Fruit fly (Drosophila melanogaster) whole organism, embryonic: ENCODE results near the gene Mon1.

Source experiments
- Antp ChIP-seq: fragments of 200-800 bp; sonication (Bioruptor generic); optimal IDR thresholded peaks from 3 replicates; lab custom pipeline; 2016; ENCODE audit warnings: missing biosample characterization, missing genetic modification characterization
- Atf3 ChIP-seq: fragments of 200-800 bp; sonication (Bioruptor generic); optimal IDR thresholded peaks from 3 replicates; lab custom pipeline; 2016; ENCODE audit warnings: missing biosample characterization, missing genetic modification characterization
- Awh ChIP-seq: fragments of 200-800 bp; sonication (Bioruptor generic); IDR thresholded peaks from 2 replicates; pipeline ENCODE4, ENCODE4 v1.3.6; 2022; ENCODE audit warnings: missing biosample characterization, missing genetic modification characterization
- CG10654 ChIP-seq: fragments of 200-800 bp; sonication (Bioruptor generic); optimal IDR thresholded peaks from 2 replicates; lab custom pipeline; 2016; ENCODE audit warnings: missing biosample characterization, missing genetic modification characterization
- CG10959 ChIP-seq: fragments of 200-800 bp; sonication (Bioruptor generic); IDR thresholded peaks from 2 replicates; pipeline ENCODE4 v1.3.6; 2022; ENCODE audit warnings: missing biosample characterization, missing genetic modification characterization
- CG12769 ChIP-seq: fragments of 200-800 bp; sonication (Bioruptor generic); optimal IDR thresholded peaks from 2 replicates; lab custom pipeline; 2019; ENCODE audit warnings: missing biosample characterization, mild to moderate bottlenecking, missing genetic modification characterization, moderate library complexity
- CG14710 ChIP-seq: fragments of 200-800 bp; sonication (Bioruptor generic); optimal IDR thresholded peaks from 3 replicates; lab custom pipeline; 2019; ENCODE audit warnings: missing biosample characterization, mild to moderate bottlenecking, missing genetic modification characterization, moderate library complexity
- CG1603 ChIP-seq: fragments of 200-800 bp; sonication (Bioruptor generic); optimal IDR thresholded peaks from 2 replicates; lab custom pipeline; 2019; ENCODE audit warnings: missing biosample characterization, mild to moderate bottlenecking, missing genetic modification characterization, moderate library complexity
- CG1647 ChIP-seq: fragments of 200-800 bp; sonication (Bioruptor generic); optimal IDR thresholded peaks from 3 replicates; lab custom pipeline; 2016; ENCODE audit warnings: missing biosample characterization, missing genetic modification characterization
- CG31224 ChIP-seq: fragments of 200-800 bp; sonication (Bioruptor generic); IDR thresholded peaks from 2 replicates; pipeline ENCODE4 v1.3.6; 2022; ENCODE audit warnings: missing biosample characterization, missing genetic modification characterization
- CG4282 ChIP-seq: fragments of 200-800 bp; sonication (Bioruptor generic); optimal IDR thresholded peaks from 2 replicates; lab custom pipeline; 2016; ENCODE audit warnings: missing biosample characterization, missing genetic modification characterization
- CG4707 ChIP-seq: fragments of 200-800 bp; sonication (Bioruptor generic); optimal IDR thresholded peaks from 2 replicates; lab custom pipeline; 2018; ENCODE audit warnings: missing biosample characterization, mild to moderate bottlenecking, missing genetic modification characterization, moderate library complexity
- CG7745 ChIP-seq: fragments of 200-800 bp; sonication (Bioruptor generic); optimal IDR thresholded peaks from 2 replicates; lab custom pipeline; 2018; ENCODE audit warnings: missing biosample characterization, mild to moderate bottlenecking, missing genetic modification characterization, moderate library complexity
- CG7786 ChIP-seq: fragments of 200-800 bp; sonication (Bioruptor generic); optimal IDR thresholded peaks from 2 replicates; lab custom pipeline; 2016; ENCODE audit warnings: missing biosample characterization, missing genetic modification characterization
- CG8281 ChIP-seq: fragments of 200-800 bp; sonication (Bioruptor generic); optimal IDR thresholded peaks from 2 replicates; lab custom pipeline; 2018; ENCODE audit warnings: missing biosample characterization, mild to moderate bottlenecking, missing genetic modification characterization, moderate library complexity
- CG8359 ChIP-seq: fragments of 200-800 bp; sonication (Bioruptor generic); optimal IDR thresholded peaks from 2 replicates; lab custom pipeline; 2017; ENCODE audit warnings: missing biosample characterization, mild to moderate bottlenecking, missing genetic modification characterization, borderline replicate concordance
- D19B ChIP-seq: fragments of 200-800 bp; sonication (Bioruptor generic); optimal IDR thresholded peaks from 2 replicates; lab custom pipeline; 2017; ENCODE audit warnings: missing biosample characterization, mild to moderate bottlenecking, missing genetic modification characterization
- Elba2 ChIP-seq: fragments of 200-800 bp; sonication (Bioruptor generic); optimal IDR thresholded peaks from 3 replicates; lab custom pipeline; 2016; ENCODE audit warnings: missing biosample characterization, missing genetic modification characterization
- Hr51 ChIP-seq, 2 experiments: fragments of 200-800 bp; sonication (Bioruptor generic); optimal IDR thresholded peaks; 2 replicates in 1 of 2; 3 replicates in 1 of 2; lab custom pipeline; 2016 to 2018; ENCODE audit warnings: missing biosample characterization in 2 of 2, missing genetic modification characterization in 2 of 2, mild to moderate bottlenecking in 1 of 2, moderate library complexity in 1 of 2
- Kr ChIP-seq: fragments of 200-800 bp; sonication (Bioruptor generic); optimal IDR thresholded peaks from 2 replicates; lab custom pipeline; 2017; ENCODE audit warnings: missing biosample characterization, mild to moderate bottlenecking, missing genetic modification characterization
- MESR4 ChIP-seq: fragments of 200-800 bp; sonication (Bioruptor generic); optimal IDR thresholded peaks from 2 replicates; lab custom pipeline; 2018; ENCODE audit warnings: missing biosample characterization, mild to moderate bottlenecking, missing genetic modification characterization, moderate library complexity
- NFAT ChIP-seq: fragments of 200-800 bp; sonication (Bioruptor generic); IDR thresholded peaks from 2 replicates; pipeline ENCODE4 v1.3.6; 2022; ENCODE audit warnings: missing biosample characterization, missing genetic modification characterization
- Neu2 ChIP-seq: fragments of 200-800 bp; sonication (Bioruptor generic); optimal IDR thresholded peaks from 3 replicates; lab custom pipeline; 2016; ENCODE audit warnings: missing biosample characterization, missing genetic modification characterization, borderline replicate concordance
- Nf-YA ChIP-seq: fragments of 200-800 bp; sonication (Bioruptor generic); IDR thresholded peaks from 2 replicates; pipeline ENCODE4 v1.3.6; 2022; ENCODE audit warnings: missing biosample characterization, missing genetic modification characterization
- Nf-YC ChIP-seq: fragments of 200-800 bp; optimal IDR thresholded peaks from 3 replicates; lab custom pipeline; 2019; ENCODE audit warnings: missing biosample characterization, mild to moderate bottlenecking, missing genetic modification characterization, moderate library complexity
- Opbp ChIP-seq: fragments of 200-800 bp; sonication (Bioruptor generic); IDR thresholded peaks from 3 replicates; pipeline ENCODE4 v1.3.6; 2022; ENCODE audit warnings: missing biosample characterization, missing genetic modification characterization; ENCODE audit not compliant: partially characterized antibody
- Sox102F ChIP-seq: fragments of 200-800 bp; sonication (Bioruptor generic); optimal IDR thresholded peaks from 2 replicates; lab custom pipeline; 2018; ENCODE audit warnings: missing biosample characterization, mild to moderate bottlenecking, missing genetic modification characterization, moderate library complexity
- abd-A ChIP-seq: fragments of 200-800 bp; sonication (Bioruptor generic); optimal IDR thresholded peaks from 3 replicates; lab custom pipeline; 2019; ENCODE audit warnings: missing biosample characterization, mild to moderate bottlenecking, missing genetic modification characterization, moderate library complexity
- ato ChIP-seq: fragments of 200-800 bp; sonication (Bioruptor generic); IDR thresholded peaks from 2 replicates; pipeline ENCODE4 v1.3.6; 2022; ENCODE audit warnings: missing biosample characterization, missing genetic modification characterization; ENCODE audit not compliant: partially characterized antibody
- bbx ChIP-seq: fragments of 200-800 bp; sonication (Bioruptor generic); IDR thresholded peaks from 2 replicates; pipeline ENCODE4 v1.3.6; 2022; ENCODE audit warnings: missing biosample characterization, missing genetic modification characterization; ENCODE audit not compliant: partially characterized antibody
- btn ChIP-seq: fragments of 200-800 bp; sonication (Bioruptor generic); optimal IDR thresholded peaks from 2 replicates; lab custom pipeline; 2016; ENCODE audit warnings: missing biosample characterization, missing genetic modification characterization
- chm ChIP-seq: fragments of 200-800 bp; sonication (Bioruptor generic); IDR thresholded peaks from 2 replicates; pipeline ENCODE4 v1.3.6; 2022; ENCODE audit warnings: missing biosample characterization, missing genetic modification characterization
- crp ChIP-seq, 2 experiments: fragments of 200-800 bp; sonication (Bioruptor generic); optimal IDR thresholded peaks; 2 replicates in 1 of 2; 3 replicates in 1 of 2; lab custom pipeline; 2017; ENCODE audit warnings: missing biosample characterization in 2 of 2, missing genetic modification characterization in 2 of 2, mild to moderate bottlenecking in 1 of 2, moderate library complexity in 1 of 2
- da ChIP-seq: fragments of 200-800 bp; sonication (Bioruptor generic); optimal IDR thresholded peaks from 2 replicates; lab custom pipeline; 2016; ENCODE audit warnings: missing biosample characterization, missing genetic modification characterization
- dati ChIP-seq: fragments of 200-800 bp; sonication (Bioruptor generic); IDR thresholded peaks from 2 replicates; pipeline ENCODE4 v1.3.6; 2022; ENCODE audit warnings: missing biosample characterization, missing genetic modification characterization
- dm ChIP-seq: fragments of 200-800 bp; sonication (Bioruptor generic); optimal IDR thresholded peaks from 3 replicates; lab custom pipeline; 2016; ENCODE audit warnings: missing biosample characterization, missing genetic modification characterization
- dpn ChIP-seq, 2 experiments: fragments of 200-800 bp; sonication (Bioruptor generic); optimal IDR thresholded peaks; 3 replicates each; lab custom pipeline; 2016; ENCODE audit warnings: missing biosample characterization in 2 of 2, missing genetic modification characterization in 2 of 2
- ham ChIP-seq: fragments of 200-800 bp; sonication (Bioruptor generic); IDR thresholded peaks from 2 replicates; pipeline ENCODE4 v1.3.6; 2022; ENCODE audit warnings: missing biosample characterization, missing genetic modification characterization
- kay ChIP-seq: fragments of 200-800 bp; sonication (Bioruptor generic); optimal IDR thresholded peaks from 2 replicates; lab custom pipeline; 2016; ENCODE audit warnings: missing biosample characterization, missing genetic modification characterization
- lola ChIP-seq, 3 experiments: fragments of >200 bp in 2 of 3; fragments of 200-800 bp in 1 of 3; sonication (Bioruptor generic) in 1 of 3; optimal IDR thresholded peaks; 2 replicates each; lab custom pipeline; 2017 to 2019; ENCODE audit warnings: missing biosample characterization in 3 of 3, missing genetic modification characterization in 3 of 3, mild to moderate bottlenecking in 1 of 3, moderate library complexity in 1 of 3
- mld ChIP-seq: fragments of 200-800 bp; sonication (Bioruptor generic); IDR thresholded peaks from 3 replicates; pipeline ENCODE4 v1.3.6; 2022; ENCODE audit warnings: missing biosample characterization, missing genetic modification characterization; ENCODE audit not compliant: partially characterized antibody
- phol ChIP-seq: fragments of 200-800 bp; sonication (Bioruptor generic); optimal IDR thresholded peaks from 3 replicates; lab custom pipeline; 2018; ENCODE audit warnings: missing biosample characterization, mild to moderate bottlenecking, missing genetic modification characterization, moderate library complexity
- scrt ChIP-seq: fragments of 200-800 bp; sonication (Bioruptor generic); optimal IDR thresholded peaks from 2 replicates; lab custom pipeline; 2018; ENCODE audit warnings: missing biosample characterization, mild to moderate bottlenecking, missing genetic modification characterization, moderate library complexity
- sisA ChIP-seq: fragments of 200-800 bp; sonication (Bioruptor generic); IDR thresholded peaks from 2 replicates; pipeline ENCODE4 v1.3.6; 2022; ENCODE audit warnings: missing biosample characterization, missing genetic modification characterization
- slp2 ChIP-seq: fragments of 200-800 bp; sonication (Bioruptor generic); optimal IDR thresholded peaks from 2 replicates; lab custom pipeline; 2016; ENCODE audit warnings: missing biosample characterization, missing genetic modification characterization
- stwl ChIP-seq: fragments of 200-800 bp; sonication (Bioruptor generic); optimal IDR thresholded peaks from 3 replicates; lab custom pipeline; 2018; ENCODE audit warnings: missing biosample characterization, mild to moderate bottlenecking, missing genetic modification characterization, moderate library complexity
- zen2 ChIP-seq: fragments of 200-800 bp; sonication (Bioruptor generic); IDR thresholded peaks from 3 replicates; pipeline ENCODE4 v1.3.6; 2022; ENCODE audit warnings: missing biosample characterization, missing genetic modification characterization; ENCODE audit not compliant: partially characterized antibody

Mon1 gene

DNA sequence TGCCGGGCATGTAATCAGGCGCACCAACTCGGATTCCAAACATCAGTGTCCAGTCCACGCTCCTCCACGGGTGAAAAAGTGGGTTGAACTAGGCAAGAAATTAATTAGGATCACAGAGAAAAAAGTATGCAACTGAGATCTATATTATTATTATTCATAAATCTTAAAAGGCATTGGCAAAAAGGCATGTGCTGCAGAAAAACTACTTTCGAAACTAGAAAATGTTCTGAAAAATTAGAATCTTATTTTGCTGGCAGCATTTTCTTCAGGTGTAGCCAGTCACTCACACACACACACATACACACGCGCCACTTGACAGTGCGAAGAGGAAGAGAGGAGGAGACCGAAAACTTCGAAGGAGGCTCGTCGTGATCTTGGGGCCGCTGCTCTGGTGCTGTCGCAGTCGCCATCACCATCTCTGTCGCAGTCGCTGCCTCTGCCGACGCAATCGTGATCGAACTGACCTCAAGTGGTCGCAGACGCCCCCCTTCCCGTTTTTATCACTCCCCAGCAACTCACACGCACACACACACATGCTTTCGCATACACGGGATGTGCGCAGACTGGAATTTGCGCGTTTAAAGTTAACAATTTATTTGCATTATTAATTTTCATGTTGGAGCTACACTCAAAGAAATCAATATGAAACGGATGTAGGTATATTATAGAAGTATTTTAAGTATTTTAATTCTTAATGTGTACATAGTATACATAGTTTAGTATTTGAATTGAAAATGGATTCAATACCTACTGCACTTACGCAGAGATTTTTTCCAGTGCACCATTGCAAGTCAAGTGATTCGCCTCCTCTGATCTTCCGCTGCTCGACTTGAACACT is 37.2 kb downstream of the Mon1 start (continued):
- TF ChIP-seq phol, result peak; percentile 70
- TF ChIP-seq dati (GFP tag; lab: Robert Waterston, UW), result no peak
- TF ChIP-seq CG1647 (GFP tag; lab: Kevin White, UChicago), result no peak
- no peak for TF ChIP-seq da (GFP tag; lab: Kevin White, UChicago)
- TF ChIP-seq Antp (GFP tag; lab: Kevin White, UChicago), result peak; percentile 10
- no peak for TF ChIP-seq kay
- TF ChIP-seq CG14710 (tag; lab: Kevin White, UChicago), result peak; percentile 21
- no peak for TF ChIP-seq Opbp (GFP tag; lab: Robert Waterston, UW)
- peak; percentile 69 for TF ChIP-seq CG12769 (tag; lab: Kevin White, UChicago)
- peak; percentile 35 for TF ChIP-seq CG10654 (GFP tag; lab: Kevin White, UChicago)
- no peak for TF ChIP-seq bbx
- TF ChIP-seq NFAT, result peak; percentile 55; the same call in 1 of the 2 replicates
- TF ChIP-seq ham (GFP tag; lab: Robert Waterston, UW), result no peak
- peak; percentile 57; the same call in 1 of the 2 replicates for TF ChIP-seq CG10959 (GFP tag; lab: Robert Waterston, UW)
- no peak for TF ChIP-seq abd-A (tag; lab: Kevin White, UChicago)
- TF ChIP-seq stwl, result peak; percentile 1
- no peak for TF ChIP-seq crp (GFP tag; optimal IDR thresholded peaks at IDR 0.05; lab: Kevin White, UChicago)
- no peak for TF ChIP-seq CG4282 (GFP tag; lab: Kevin White, UChicago)
- no peak for TF ChIP-seq slp2 (GFP tag; lab: Kevin White, UChicago)
- peak; percentile 4 for TF ChIP-seq Nf-YC (tag; lab: Kevin White, UChicago)
- peak; percentile 85 for TF ChIP-seq CG1603 (tag; lab: Kevin White, UChicago)
- TF ChIP-seq Hr51 (GFP tag; optimal IDR thresholded peaks at IDR 0.05; lab: Kevin White, UChicago), result peak in 1 of 2 experiments; percentile 72
- TF ChIP-seq Nf-YA (GFP tag; lab: Robert Waterston, UW), result no peak; the same call in 1 of the 2 replicates
- TF ChIP-seq CG8359 (GFP tag; lab: Kevin White, UChicago), result no peak
- no peak for TF ChIP-seq CG8281 (tag; lab: Kevin White, UChicago)
- peak; percentile 63 for TF ChIP-seq sisA
- no peak for TF ChIP-seq ato (GFP tag; lab: Robert Waterston, UW)
- TF ChIP-seq Awh (GFP tag; lab: Robert Waterston, UW), result peak; percentile 63
- TF ChIP-seq CG31224 (GFP tag; lab: Robert Waterston, UW), result peak; percentile 36
- TF ChIP-seq Atf3 (GFP tag; lab: Kevin White, UChicago), result no peak
- TF ChIP-seq scrt, result peak; percentile 8
- TF ChIP-seq Neu2 (GFP tag; lab: Kevin White, UChicago), result no peak
- no peak for TF ChIP-seq btn (GFP tag; lab: Kevin White, UChicago)
- TF ChIP-seq Elba2 (GFP tag; lab: Kevin White, UChicago), result no peak
- peak in 1 of 2 experiments; percentile 41 for TF ChIP-seq dpn (GFP tag; optimal IDR thresholded peaks at IDR 0.05; lab: Kevin White, UChicago)
- peak; percentile 71 for TF ChIP-seq Sox102F (GFP tag; lab: Kevin White, UChicago)
- TF ChIP-seq mld (GFP tag; lab: Robert Waterston, UW), result no peak
- TF ChIP-seq CG4707 (GFP tag; lab: Kevin White, UChicago), result no peak
- peak; percentile 18 for TF ChIP-seq D19B (GFP tag; lab: Kevin White, UChicago)
- TF ChIP-seq MESR4 (GFP tag; lab: Kevin White, UChicago), result no peak
- TF ChIP-seq lola (GFP tag; optimal IDR thresholded peaks at IDR 0.05; lab: Kevin White, UChicago), result peak in 1 of 3 experiments; percentile 23
- TF ChIP-seq dm (GFP tag; lab: Kevin White, UChicago), result no peak
- TF ChIP-seq CG7745 (tag; lab: Kevin White, UChicago), result no peak
- no peak; the same call in 1 of the 2 replicates for TF ChIP-seq chm (GFP tag; lab: Robert Waterston, UW)
- no peak for TF ChIP-seq Kr (GFP tag; lab: Kevin White, UChicago)
- TF ChIP-seq zen2 (GFP tag; lab: Robert Waterston, UW), result no peak
- no peak for TF ChIP-seq CG7786 (GFP tag; lab: Kevin White, UChicago)
